Worm (Caenorhabditis elegans) whole organism, L3 larva: ENCODE results near the gene ugt-13.

Experiments
- R02D3.7 ChIP-seq: fragments of 150-350 bp; optimal IDR thresholded peaks from 2 replicates; lab custom pipeline; 2014; ENCODE audit warnings: missing biosample characterization, missing genetic modification characterization
- ama-1 ChIP-seq: fragments of 150-350 bp; optimal IDR thresholded peaks from 2 replicates; lab custom pipeline; 2018
- ceh-82 ChIP-seq: fragments of 150-350 bp; optimal IDR thresholded peaks from 2 replicates; lab custom pipeline; 2014; ENCODE audit warnings: missing biosample characterization, missing genetic modification characterization
- ceh-9 ChIP-seq: sonication (generic microtip); optimal IDR thresholded peaks from 2 replicates; lab custom pipeline; 2018; ENCODE audit warnings: missing biosample characterization, missing genetic modification characterization
- fkh-10 ChIP-seq: sonication (generic microtip); optimal IDR thresholded peaks from 2 replicates; lab custom pipeline; 2017; ENCODE audit warnings: missing biosample characterization, missing genetic modification reagents, missing genetic modification characterization
- fkh-2 ChIP-seq: fragments of 150-350 bp; optimal IDR thresholded peaks from 2 replicates; lab custom pipeline; 2014; ENCODE audit warnings: missing biosample characterization, missing genetic modification reagents, missing genetic modification characterization
- fos-1 ChIP-seq: fragments of 150-350 bp; optimal IDR thresholded peaks from 2 replicates; lab custom pipeline; 2014; ENCODE audit warnings: missing biosample characterization, missing genetic modification characterization
- mdl-1 ChIP-seq: fragments of 150-350 bp; optimal IDR thresholded peaks from 2 replicates; lab custom pipeline; 2014; ENCODE audit warnings: missing biosample characterization, missing genetic modification characterization
- nhr-237 ChIP-seq: fragments of 150-350 bp; optimal IDR thresholded peaks from 2 replicates; lab custom pipeline; 2014; ENCODE audit warnings: missing biosample characterization, missing genetic modification characterization
- pha-4 ChIP-seq: fragments of 150-350 bp; optimal IDR thresholded peaks from 2 replicates; lab custom pipeline; 2014; ENCODE audit warnings: missing biosample characterization, missing genetic modification reagents, missing genetic modification characterization
- skn-1 ChIP-seq: fragments of 150-350 bp; optimal IDR thresholded peaks from 2 replicates; lab custom pipeline; 2014; ENCODE audit warnings: missing biosample characterization, missing genetic modification characterization
- tbx-2 ChIP-seq: sonication (generic microtip); optimal IDR thresholded peaks from 2 replicates; lab custom pipeline; 2016; ENCODE audit warnings: mild to moderate bottlenecking, missing genetic modification characterization, missing compliant biosample characterization
- zag-1 ChIP-seq: fragments of 150-350 bp; optimal IDR thresholded peaks from 2 replicates; lab custom pipeline; 2014; ENCODE audit warnings: missing biosample characterization, missing genetic modification characterization
- ztf-11 ChIP-seq: fragments of 150-350 bp; optimal IDR thresholded peaks from 2 replicates; lab custom pipeline; 2014; ENCODE audit warnings: missing biosample characterization, missing genetic modification characterization

DNA sequence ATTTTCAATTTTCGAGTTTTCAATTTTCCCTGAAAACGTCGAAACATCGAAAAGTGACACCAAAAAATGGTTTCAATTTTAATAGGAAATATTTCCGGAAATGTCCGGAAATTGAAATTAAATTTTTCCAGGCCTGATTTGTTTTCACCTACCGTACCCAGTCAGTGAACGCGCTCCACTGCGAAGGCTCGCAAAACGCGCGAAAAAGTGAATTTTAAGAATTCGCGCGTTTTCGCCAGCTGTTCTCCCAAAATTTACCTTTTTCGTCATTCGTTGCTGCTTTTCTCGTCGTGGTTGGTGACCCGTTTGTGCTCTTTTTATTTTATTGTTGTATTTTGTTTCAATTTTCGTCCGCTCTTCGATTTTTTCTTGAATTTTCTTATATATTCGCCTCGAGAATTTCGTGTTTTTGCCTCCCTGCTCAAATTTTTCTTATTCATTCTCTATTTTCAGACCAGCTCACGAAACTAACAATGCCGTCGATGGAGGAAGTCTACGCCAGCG lies 18.7 kb upstream of the ugt-13 start, which contains the start of gene T19H12.2:
- TF ChIP-seq ceh-82 (tag; lab: Kevin White, UChicago) (no peak), ztf-11 (tag; lab: Kevin White, UChicago) (no peak), tbx-2 (tag; lab: Kevin White, UChicago) (no peak), ama-1 (lab: Kevin White, UChicago) (no peak), R02D3.7 (tag; lab: Kevin White, UChicago) (no peak), mdl-1 (no peak), ceh-9 (tag; lab: Kevin White, UChicago) (no peak), fkh-10 (no peak), skn-1 (tag; lab: Kevin White, UChicago) (no peak), fos-1 (no peak), pha-4 (tag; lab: Kevin White, UChicago) (no peak), nhr-237 (tag; lab: Kevin White, UChicago) (no peak), fkh-2 (tag; lab: Kevin White, UChicago) (no peak), zag-1 (tag; lab: Kevin White, UChicago) (no peak)
